Worm (Caenorhabditis elegans) whole organism, L4 larva: ENCODE measurements around the gene K07F5.16.

Source experiments
- F44E2.7 ChIP-seq: fragments of 200-800 bp; sonication (Bioruptor generic); IDR thresholded peaks from 2 replicates; pipeline ENCODE4 v2.1.2; 2022; ENCODE audit warnings: missing genetic modification characterization, missing compliant biosample characterization
- ZK337.2 ChIP-seq: fragments of 200-800 bp; sonication (Bioruptor generic); IDR thresholded peaks from 2 replicates; pipeline ENCODE4 v1.3.6; 2022; ENCODE audit warnings: missing genetic modification reagents, missing genetic modification characterization, missing compliant biosample characterization
- dpl-1 ChIP-seq: fragments of 150-350 bp; optimal IDR thresholded peaks from 2 replicates; lab custom pipeline; 2014; ENCODE audit warnings: missing biosample characterization, missing genetic modification reagents, missing genetic modification characterization
- egl-27 ChIP-seq: sonication (generic microtip); optimal IDR thresholded peaks from 3 replicates; lab custom pipeline; 2017; ENCODE audit warnings: missing biosample characterization, missing genetic modification reagents, missing genetic modification characterization
- fkh-10 ChIP-seq: fragments of 150-350 bp; optimal IDR thresholded peaks from 2 replicates; lab custom pipeline; 2014; ENCODE audit warnings: missing biosample characterization, missing genetic modification reagents, missing genetic modification characterization
- jun-1 ChIP-seq: fragments of 150-350 bp; optimal IDR thresholded peaks from 2 replicates; lab custom pipeline; 2014; ENCODE audit warnings: missing biosample characterization, missing genetic modification reagents, missing genetic modification characterization
- nhr-10 ChIP-seq: fragments of 150-350 bp; optimal IDR thresholded peaks from 2 replicates; lab custom pipeline; 2014; ENCODE audit warnings: missing biosample characterization, missing genetic modification characterization
- nhr-237 ChIP-seq: sonication (generic microtip); optimal IDR thresholded peaks from 2 replicates; lab custom pipeline; 2017; ENCODE audit warnings: missing biosample characterization, missing genetic modification characterization
- pqm-1 ChIP-seq: sonication (generic microtip); optimal IDR thresholded peaks from 2 replicates; lab custom pipeline; 2017; ENCODE audit warnings: missing biosample characterization, missing genetic modification characterization
- ztf-11 ChIP-seq: fragments of 150-350 bp; optimal IDR thresholded peaks from 2 replicates; lab custom pipeline; 2014; ENCODE audit warnings: missing biosample characterization, missing genetic modification characterization

DNA sequence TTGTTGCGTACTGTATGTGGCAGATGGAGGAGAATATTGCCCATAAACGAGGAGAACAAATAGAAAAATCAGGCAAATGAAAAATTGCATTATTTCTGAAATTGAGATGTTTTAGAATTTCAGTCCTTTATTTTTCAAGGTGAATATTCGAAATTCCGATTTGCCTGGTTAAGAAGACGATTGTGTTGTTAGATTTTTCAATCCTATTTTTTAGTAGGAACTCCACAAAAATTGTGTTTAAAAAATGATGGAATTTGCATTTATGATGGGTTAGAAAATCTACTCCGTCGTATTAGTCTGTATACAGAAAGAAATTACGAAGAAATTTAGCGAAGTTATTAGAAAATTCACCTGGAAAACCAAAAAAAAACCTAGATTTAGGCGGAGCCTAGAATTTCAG, 48.5 kb upstream of the K07F5.16 start, which contains the start of gene egl-20:
- no peak for TF ChIP-seq jun-1 (tag; lab: Kevin White, UChicago)
- no peak for TF ChIP-seq fkh-10 (GFP tag; lab: Kevin White, UChicago)
- TF ChIP-seq egl-27 (tag; lab: Kevin White, UChicago): no peak
- TF ChIP-seq nhr-10 (tag; lab: Kevin White, UChicago): no peak
- no peak for TF ChIP-seq ztf-11 (tag; lab: Kevin White, UChicago)
- no peak for TF ChIP-seq nhr-237
- no peak for TF ChIP-seq dpl-1 (GFP tag; lab: Kevin White, UChicago)
- TF ChIP-seq F44E2.7: no peak
- TF ChIP-seq ZK337.2 (GFP tag; lab: Robert Waterston, UW): no peak
- TF ChIP-seq pqm-1 (tag; lab: Kevin White, UChicago): no peak
